Fruit fly (Drosophila melanogaster) whole organism, adult: Measurements from ENCODE around the gene Hakai.

Source experiments
- cic ChIP-seq: fragments of 200-800 bp; sonication (Bioruptor generic); optimal IDR thresholded peaks from 2 replicates; lab custom pipeline; 2017; ENCODE audit warnings: missing biosample characterization, mild to moderate bottlenecking, missing genetic modification characterization, moderate library complexity
- kay ChIP-seq: fragments of 200-800 bp; sonication (Bioruptor generic); peaks from one replicate; lab custom pipeline; 2016; ENCODE audit warnings: missing biosample characterization, missing genetic modification characterization, borderline replicate concordance
- pad ChIP-seq: fragments of 200-800 bp; sonication (Bioruptor generic); optimal IDR thresholded peaks from 3 replicates; lab custom pipeline; 2017; ENCODE audit warnings: missing biosample characterization, missing genetic modification characterization, mild to moderate bottlenecking, moderate library complexity, missing genetic modification reagents
- tj ChIP-seq: fragments of 200-800 bp; sonication (Bioruptor generic); optimal IDR thresholded peaks from 3 replicates; lab custom pipeline; 2017; ENCODE audit warnings: missing biosample characterization, mild to moderate bottlenecking, missing genetic modification characterization, moderate library complexity

DNA sequence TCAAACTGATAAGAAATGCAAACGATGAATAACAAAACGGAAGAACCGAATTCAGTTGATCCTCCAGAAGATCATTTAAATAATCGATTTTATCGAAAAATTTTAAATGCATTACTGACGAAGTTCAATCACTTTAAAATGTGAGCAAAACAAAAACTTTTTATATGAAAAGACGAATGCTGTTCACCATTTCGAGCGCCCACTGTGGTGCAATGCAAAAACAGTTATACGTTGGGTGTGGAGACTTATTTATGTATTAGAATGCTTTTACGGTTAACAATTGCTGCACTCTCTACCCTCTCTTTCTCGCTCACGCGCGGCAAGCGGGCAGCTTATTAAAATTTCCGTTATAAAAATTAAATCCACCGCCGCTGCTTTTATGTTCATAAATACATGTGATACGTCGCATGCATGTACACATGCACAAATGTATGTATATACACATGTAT lies 11.4 kb downstream of the Hakai start:
- TF ChIP-seq cic (GFP tag; lab: Kevin White, UChicago), result no peak
- TF ChIP-seq kay (GFP tag; lab: Kevin White, UChicago), result no peak
- no peak for TF ChIP-seq tj
- TF ChIP-seq pad, result peak; percentile 81
